Fruit fly (Drosophila melanogaster) whole organism, embryonic: ENCODE results near the gene CG46397.

Source experiments
- Abd-B ChIP-seq: fragments of 200-800 bp; sonication (Bioruptor generic); optimal IDR thresholded peaks from 2 replicates; lab custom pipeline; 2018; ENCODE audit warnings: missing biosample characterization, mild to moderate bottlenecking, missing genetic modification characterization, moderate library complexity
- Awh ChIP-seq: fragments of 200-800 bp; sonication (Bioruptor generic); IDR thresholded peaks from 2 replicates; pipeline ENCODE4, ENCODE4 v1.3.6; 2022; ENCODE audit warnings: missing biosample characterization, missing genetic modification characterization
- B-H1 ChIP-seq: fragments of 200-800 bp; sonication (Bioruptor generic); IDR thresholded peaks from 3 replicates; pipeline ENCODE4 v1.3.6; 2022; ENCODE audit warnings: missing biosample characterization, missing genetic modification characterization
- CG10654 ChIP-seq: fragments of 200-800 bp; sonication (Bioruptor generic); optimal IDR thresholded peaks from 2 replicates; lab custom pipeline; 2016; ENCODE audit warnings: missing biosample characterization, missing genetic modification characterization
- CG11504 ChIP-seq: fragments of 200-800 bp; sonication (Bioruptor generic); optimal IDR thresholded peaks from 3 replicates; lab custom pipeline; 2019; ENCODE audit warnings: missing biosample characterization, mild to moderate bottlenecking, missing genetic modification characterization, moderate library complexity
- CG13624 ChIP-seq: fragments of 200-800 bp; sonication (Bioruptor generic); optimal IDR thresholded peaks from 2 replicates; lab custom pipeline; 2016; ENCODE audit warnings: missing biosample characterization, missing genetic modification characterization
- CG15011 ChIP-seq: fragments of 200-800 bp; sonication (Bioruptor generic); optimal IDR thresholded peaks from 3 replicates; lab custom pipeline; 2018; ENCODE audit warnings: missing biosample characterization, mild to moderate bottlenecking, missing genetic modification characterization
- CG15514 ChIP-seq: fragments of 200-800 bp; sonication (Bioruptor generic); optimal IDR thresholded peaks from 3 replicates; lab custom pipeline; 2017; ENCODE audit warnings: missing biosample characterization, missing genetic modification characterization, mild to moderate bottlenecking, moderate library complexity, missing genetic modification reagents
- CG1602 ChIP-seq: fragments of 200-800 bp; sonication (Bioruptor generic); optimal IDR thresholded peaks from 3 replicates; lab custom pipeline; 2016; ENCODE audit warnings: missing biosample characterization, missing genetic modification characterization
- CG17385 ChIP-seq: fragments of 200-800 bp; sonication (Bioruptor generic); optimal IDR thresholded peaks from 3 replicates; lab custom pipeline; 2018; ENCODE audit warnings: missing biosample characterization, mild to moderate bottlenecking, missing genetic modification characterization
- CG18011 ChIP-seq: fragments of 200-800 bp; sonication (Bioruptor generic); optimal IDR thresholded peaks from 2 replicates; lab custom pipeline; 2017; ENCODE audit warnings: missing biosample characterization, missing genetic modification characterization, mild to moderate bottlenecking, moderate library complexity, missing genotype
- CG3281 ChIP-seq: fragments of 200-800 bp; sonication (Bioruptor generic); optimal IDR thresholded peaks from 3 replicates; lab custom pipeline; 2017; ENCODE audit warnings: missing biosample characterization, mild to moderate bottlenecking, missing genetic modification characterization
- CG5180 ChIP-seq: fragments of 200-800 bp; sonication (Bioruptor generic); optimal IDR thresholded peaks from 3 replicates; lab custom pipeline; 2017; ENCODE audit warnings: missing biosample characterization, missing genetic modification characterization, mild to moderate bottlenecking, moderate library complexity, missing genetic modification reagents
- CG7357 ChIP-seq: fragments of 200-800 bp; sonication (Bioruptor generic); IDR thresholded peaks from 3 replicates; pipeline ENCODE4 v1.3.6; 2022; ENCODE audit warnings: missing biosample characterization, missing genetic modification characterization
- CG7556 ChIP-seq: fragments of 200-800 bp; sonication (Bioruptor generic); optimal IDR thresholded peaks from 2 replicates; lab custom pipeline; 2017; ENCODE audit warnings: missing biosample characterization, mild to moderate bottlenecking, missing genetic modification characterization
- CG7786 ChIP-seq: fragments of 200-800 bp; sonication (Bioruptor generic); optimal IDR thresholded peaks from 2 replicates; lab custom pipeline; 2016; ENCODE audit warnings: missing biosample characterization, missing genetic modification characterization
- CG8089 ChIP-seq: fragments of 200-800 bp; sonication (Bioruptor generic); optimal IDR thresholded peaks from 3 replicates; lab custom pipeline; 2016; ENCODE audit warnings: missing biosample characterization, missing genetic modification characterization
- CG8924 ChIP-seq: fragments of 200-800 bp; optimal IDR thresholded peaks from 3 replicates; lab custom pipeline; 2019; ENCODE audit warnings: missing biosample characterization, mild to moderate bottlenecking, missing genetic modification characterization, moderate library complexity
- D19A ChIP-seq: fragments of 200-800 bp; optimal IDR thresholded peaks from 3 replicates; lab custom pipeline; 2019; ENCODE audit warnings: missing biosample characterization, mild to moderate bottlenecking, missing genetic modification characterization, moderate library complexity
- HLH3B ChIP-seq: fragments of 200-800 bp; sonication (Bioruptor generic); IDR thresholded peaks from 2 replicates; pipeline ENCODE4 v1.3.6; 2022; ENCODE audit warnings: missing biosample characterization, missing genetic modification characterization
- HmgD ChIP-seq: fragments of 200-800 bp; sonication (Bioruptor generic); optimal IDR thresholded peaks from 3 replicates; lab custom pipeline; 2016; ENCODE audit warnings: missing biosample characterization, missing genetic modification characterization
- Hr3 ChIP-seq: fragments of 200-800 bp; sonication (Bioruptor generic); optimal IDR thresholded peaks from 3 replicates; lab custom pipeline; 2016; ENCODE audit warnings: missing biosample characterization, missing genetic modification characterization
- Hr78 ChIP-seq, 2 experiments: fragments of 200-800 bp in 1 of 2; fragments of >200 bp in 1 of 2; sonication (Bioruptor generic) in 1 of 2; optimal IDR thresholded peaks; 2 replicates each; lab custom pipeline; 2017 to 2019; ENCODE audit warnings: missing biosample characterization in 2 of 2, missing genetic modification characterization in 2 of 2, mild to moderate bottlenecking in 1 of 2, moderate library complexity in 1 of 2
- Mes4 ChIP-seq: fragments of 200-800 bp; sonication (Bioruptor generic); optimal IDR thresholded peaks from 2 replicates; lab custom pipeline; 2016; ENCODE audit warnings: missing biosample characterization, missing genetic modification characterization
- NFAT ChIP-seq: fragments of 200-800 bp; sonication (Bioruptor generic); IDR thresholded peaks from 2 replicates; pipeline ENCODE4 v1.3.6; 2022; ENCODE audit warnings: missing biosample characterization, missing genetic modification characterization
- Oli ChIP-seq: fragments of 200-800 bp; sonication (Bioruptor generic); optimal IDR thresholded peaks from 2 replicates; lab custom pipeline; 2018; ENCODE audit warnings: missing biosample characterization, mild to moderate bottlenecking, missing genetic modification characterization, moderate library complexity
- PHDP ChIP-seq: fragments of 200-800 bp; sonication (Bioruptor generic); optimal IDR thresholded peaks from 3 replicates; lab custom pipeline; 2018; ENCODE audit warnings: missing biosample characterization, mild to moderate bottlenecking, missing genetic modification characterization, moderate library complexity
- Poxn ChIP-seq: fragments of 200-800 bp; sonication (Bioruptor generic); IDR thresholded peaks from 2 replicates; pipeline ENCODE4 v1.3.6; 2022; ENCODE audit warnings: missing biosample characterization, missing genetic modification characterization
- Rfx ChIP-seq: fragments of 200-800 bp; sonication (Bioruptor generic); IDR thresholded peaks from 2 replicates; pipeline ENCODE4 v1.3.6; 2022; ENCODE audit warnings: missing biosample characterization, missing genetic modification characterization
- Side ChIP-seq: fragments of 200-800 bp; sonication (Bioruptor generic); optimal IDR thresholded peaks from 2 replicates; lab custom pipeline; 2016; ENCODE audit warnings: missing biosample characterization, missing genetic modification characterization
- Sox102F ChIP-seq: fragments of 200-800 bp; sonication (Bioruptor generic); optimal IDR thresholded peaks from 2 replicates; lab custom pipeline; 2018; ENCODE audit warnings: missing biosample characterization, mild to moderate bottlenecking, missing genetic modification characterization, moderate library complexity
- gcm ChIP-seq: fragments of 200-800 bp; sonication (Bioruptor generic); optimal IDR thresholded peaks from 2 replicates; lab custom pipeline; 2019; ENCODE audit warnings: missing biosample characterization, mild to moderate bottlenecking, missing genetic modification characterization, moderate library complexity
- gfzf ChIP-seq: fragments of 200-800 bp; sonication (Bioruptor generic); optimal IDR thresholded peaks from 2 replicates; lab custom pipeline; 2016; ENCODE audit warnings: missing biosample characterization, mild to moderate bottlenecking, missing genetic modification characterization, moderate library complexity
- gsb-n ChIP-seq: fragments of 200-800 bp; sonication (Bioruptor generic); optimal IDR thresholded peaks from 3 replicates; lab custom pipeline; 2018; ENCODE audit warnings: missing biosample characterization, mild to moderate bottlenecking, missing genetic modification characterization
- hkb ChIP-seq, 2 experiments: fragments of 200-800 bp in 1 of 2; fragments of >200 bp in 1 of 2; sonication (Bioruptor generic) in 1 of 2; IDR thresholded peaks in 1 of 2; optimal IDR thresholded peaks in 1 of 2; 2 replicates each; pipeline versions ENCODE4 v1.3.6 to Lab custom; 2017 to 2022; ENCODE audit warnings: missing biosample characterization in 1 of 2, missing genetic modification characterization in 1 of 2
- lilli ChIP-seq: fragments of 200-800 bp; sonication (Bioruptor generic); optimal IDR thresholded peaks from 3 replicates; lab custom pipeline; 2016; ENCODE audit warnings: missing biosample characterization, missing genetic modification characterization
- pan ChIP-seq, 4 experiments: fragments of >200 bp in 3 of 4; fragments of 200-800 bp in 1 of 4; sonication (Bioruptor generic) in 1 of 4; optimal IDR thresholded peaks in 3 of 4; IDR thresholded peaks in 1 of 4; 2 replicates each; pipeline versions ENCODE4 v1.3.6 to Lab custom; 2017 to 2022; ENCODE audit warnings: missing biosample characterization in 2 of 4, missing genetic modification characterization in 2 of 4, mixed read lengths in 1 of 4
- phol ChIP-seq: fragments of 200-800 bp; sonication (Bioruptor generic); optimal IDR thresholded peaks from 3 replicates; lab custom pipeline; 2018; ENCODE audit warnings: missing biosample characterization, mild to moderate bottlenecking, missing genetic modification characterization, moderate library complexity
- scrt ChIP-seq: fragments of 200-800 bp; sonication (Bioruptor generic); optimal IDR thresholded peaks from 2 replicates; lab custom pipeline; 2018; ENCODE audit warnings: missing biosample characterization, mild to moderate bottlenecking, missing genetic modification characterization, moderate library complexity
- sens-2 ChIP-seq: fragments of 200-800 bp; sonication (Bioruptor generic); IDR thresholded peaks from 2 replicates; pipeline ENCODE4 v1.3.6; 2022; ENCODE audit warnings: missing biosample characterization, missing genetic modification characterization
- slbo ChIP-seq: fragments of 200-800 bp; sonication (Bioruptor generic); IDR thresholded peaks from 2 replicates; pipeline ENCODE4 v1.3.6; 2022; ENCODE audit warnings: missing biosample characterization, missing genetic modification characterization
- slp2 ChIP-seq: fragments of 200-800 bp; sonication (Bioruptor generic); optimal IDR thresholded peaks from 2 replicates; lab custom pipeline; 2016; ENCODE audit warnings: missing biosample characterization, missing genetic modification characterization
- stc ChIP-seq: fragments of 200-800 bp; sonication (Bioruptor generic); IDR thresholded peaks from 2 replicates; pipeline ENCODE4 v1.3.6; 2022; ENCODE audit warnings: missing biosample characterization, missing genetic modification characterization
- stwl ChIP-seq: fragments of 200-800 bp; sonication (Bioruptor generic); optimal IDR thresholded peaks from 3 replicates; lab custom pipeline; 2018; ENCODE audit warnings: missing biosample characterization, mild to moderate bottlenecking, missing genetic modification characterization, moderate library complexity
- unc-4 ChIP-seq: fragments of 200-800 bp; sonication (Bioruptor generic); IDR thresholded peaks from 2 replicates; pipeline ENCODE4 v1.3.6; 2022; ENCODE audit warnings: missing biosample characterization, missing genetic modification characterization; ENCODE audit not compliant: partially characterized antibody
- unpg ChIP-seq: fragments of 200-800 bp; sonication (Bioruptor generic); optimal IDR thresholded peaks from 3 replicates; lab custom pipeline; 2018; ENCODE audit warnings: missing biosample characterization, mild to moderate bottlenecking, missing genetic modification characterization, moderate library complexity
- zen2 ChIP-seq: fragments of 200-800 bp; sonication (Bioruptor generic); IDR thresholded peaks from 3 replicates; pipeline ENCODE4 v1.3.6; 2022; ENCODE audit warnings: missing biosample characterization, missing genetic modification characterization; ENCODE audit not compliant: partially characterized antibody

The CG46397 gene

DNA sequence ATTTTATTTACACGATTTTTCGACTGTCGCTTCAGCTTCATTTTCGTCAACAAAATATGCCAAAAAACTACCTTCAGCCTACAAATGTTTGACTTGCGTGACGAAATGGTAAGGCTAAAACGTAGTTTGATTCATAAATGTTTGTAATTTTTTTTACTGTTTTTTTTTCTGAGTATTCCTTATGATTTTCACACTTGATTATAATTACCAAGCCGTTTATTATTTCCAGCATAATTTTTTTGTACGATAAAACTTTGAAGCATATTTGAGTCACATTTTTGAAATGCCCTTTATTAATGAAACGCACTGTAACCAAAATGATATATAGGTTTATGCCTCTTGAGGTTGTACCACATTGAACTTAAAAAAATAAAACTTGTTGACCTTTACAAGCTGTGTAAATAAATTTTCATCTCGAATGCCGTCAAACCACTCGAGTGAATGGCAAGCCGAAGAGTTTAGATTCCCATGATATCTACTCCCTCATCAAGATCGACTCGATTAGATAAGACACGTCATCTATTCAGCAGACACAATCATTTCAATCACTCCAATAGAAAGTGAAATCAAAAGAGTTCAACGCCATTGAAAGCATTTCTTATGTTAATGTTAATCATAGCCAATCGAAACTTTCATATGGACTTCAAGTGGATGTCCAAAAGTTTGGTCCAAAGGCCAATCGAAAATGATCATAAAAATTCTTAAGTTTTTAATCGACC lies 35.7 kb downstream of the CG46397 start (continued):
- TF ChIP-seq CG7357 (peak; percentile 42; the same call in 1 of the 3 replicates), CG7786 (peak; percentile 11), Mes4 (no peak), Sox102F (GFP tag; lab: Kevin White, UChicago) (peak; percentile 69), Poxn (GFP tag; lab: Robert Waterston, UW) (no peak), Rfx (GFP tag; lab: Robert Waterston, UW) (peak; percentile 76), sens-2 (GFP tag; lab: Robert Waterston, UW) (0 out of 2 replicates have a peak, but pooled peaks have one; percentile 30), B-H1 (GFP tag; lab: Robert Waterston, UW) (0 out of 3 replicates have a peak, but pooled peaks have one; percentile 24), hkb (optimal IDR thresholded peaks at IDR 0.05; lab: Kevin White, UChicago) (no peak), hkb (GFP tag; IDR thresholded peaks at IDR 0.05; lab: Robert Waterston, UW) (peak; percentile 73), Abd-B (GFP tag; lab: Kevin White, UChicago) (peak; percentile 28), gfzf (no peak), Hr3 (peak; percentile 43), CG5180 (peak; percentile 13), unc-4 (no peak), slbo (GFP tag; lab: Robert Waterston, UW) (peak; percentile 68), CG15011 (GFP tag; lab: Kevin White, UChicago) (peak; percentile 17), CG11504 (tag; lab: Kevin White, UChicago) (peak; percentile 78), Oli (tag; lab: Kevin White, UChicago) (peak; percentile 62), CG1602 (GFP tag; lab: Kevin White, UChicago) (peak; percentile 28), Hr78 (GFP tag; optimal IDR thresholded peaks at IDR 0.05; lab: Kevin White, UChicago) (peak in 1 of 2 experiments; percentile 67), Side (GFP tag; lab: Kevin White, UChicago) (no peak), CG3281 (GFP tag; lab: Kevin White, UChicago) (peak; percentile 23), CG17385 (GFP tag; lab: Kevin White, UChicago) (peak; percentile 47), stwl (tag; lab: Kevin White, UChicago) (no peak), HmgD (GFP tag; lab: Kevin White, UChicago) (no peak), CG8924 (tag; lab: Kevin White, UChicago) (no peak), pan (optimal IDR thresholded peaks at IDR 0.05; lab: Kevin White, UChicago) (no peak), pan (GFP tag; optimal IDR thresholded peaks at IDR 0.05 in 1 of 2, IDR thresholded peaks at IDR 0.05 in 1 of 2) (peak in 1 of 2 experiments; percentile 60), D19A (tag; lab: Kevin White, UChicago) (peak; percentile 1), CG10654 (GFP tag; lab: Kevin White, UChicago) (peak; percentile 4), unpg (GFP tag; lab: Kevin White, UChicago) (peak; percentile 69), PHDP (tag; lab: Kevin White, UChicago) (peak; percentile 62), NFAT (GFP tag; lab: Robert Waterston, UW) (peak; percentile 28; the same call in 1 of the 2 replicates), CG7556 (GFP tag; lab: Kevin White, UChicago) (peak; percentile 40), gcm (GFP tag; lab: Kevin White, UChicago) (peak; percentile 20), CG8089 (peak; percentile 13), HLH3B (GFP tag; lab: Robert Waterston, UW) (peak; percentile 54; the same call in 1 of the 2 replicates), gsb-n (tag; lab: Kevin White, UChicago) (no peak), stc (peak; percentile 66), lilli (GFP tag; lab: Kevin White, UChicago) (peak; percentile 59), phol (tag; lab: Kevin White, UChicago) (peak; percentile 41), CG18011 (GFP tag; lab: Kevin White, UChicago) (peak; percentile 2), CG15514 (peak; percentile 7), Awh (no peak), CG13624 (GFP tag; lab: Kevin White, UChicago) (peak; percentile 76), scrt (GFP tag; lab: Kevin White, UChicago) (peak; percentile 38), slp2 (GFP tag; lab: Kevin White, UChicago) (peak; percentile 29), zen2 (GFP tag; lab: Robert Waterston, UW) (no peak)
